Worm (Caenorhabditis elegans) whole organism, L4 larva: ENCODE measurements around the gene R02C2.1.

ENCODE experiments used
- Y48G9A.11 ChIP-seq: fragments of 200-800 bp; sonication (Bioruptor generic); IDR thresholded peaks from 2 replicates; pipeline ENCODE4 v1.3.6; 2022; ENCODE audit warnings: missing genetic modification reagents, missing genetic modification characterization, missing compliant biosample characterization
- Y5F2A.4 ChIP-seq: fragments of 200-800 bp; sonication (Bioruptor generic); optimal IDR thresholded peaks from 2 replicates; lab custom pipeline; 2018; ENCODE audit warnings: mild to moderate bottlenecking, missing genetic modification characterization, missing compliant biosample characterization
- Y75B8A.6 ChIP-seq: fragments of 200-800 bp; sonication (Bioruptor generic); IDR thresholded peaks from 2 replicates; pipeline ENCODE4 v1.3.6; 2022; ENCODE audit warnings: missing genetic modification reagents, missing genetic modification characterization, missing compliant biosample characterization
- ZK337.2 ChIP-seq: fragments of 200-800 bp; sonication (Bioruptor generic); IDR thresholded peaks from 2 replicates; pipeline ENCODE4 v1.3.6; 2022; ENCODE audit warnings: missing genetic modification reagents, missing genetic modification characterization, missing compliant biosample characterization
- ZK546.5 ChIP-seq, 2 experiments: sonication (generic microtip); optimal IDR thresholded peaks; 2 replicates each; lab custom pipeline; 2017; ENCODE audit warnings: missing biosample characterization in 2 of 2, missing genetic modification characterization in 2 of 2
- arid-1 ChIP-seq: fragments of 200-800 bp; sonication (Bioruptor generic); conservative IDR thresholded peaks from 2 replicates; pipeline ENCODE4 v1.3.6; 2022; ENCODE audit warnings: missing genetic modification reagents, missing genetic modification characterization, missing compliant biosample characterization
- attf-4 ChIP-seq: sonication (generic microtip); optimal IDR thresholded peaks from 3 replicates; lab custom pipeline; 2017; ENCODE audit warnings: missing biosample characterization, missing genetic modification characterization
- ceh-20 ChIP-seq: fragments of 200-800 bp; sonication (Bioruptor generic); IDR thresholded peaks from 2 replicates; pipeline ENCODE4 v1.3.6; 2022; ENCODE audit warnings: missing genetic modification reagents, missing genetic modification characterization, missing compliant biosample characterization
- ceh-82 ChIP-seq: sonication (generic microtip); optimal IDR thresholded peaks from 2 replicates; lab custom pipeline; 2017; ENCODE audit warnings: missing biosample characterization, missing genetic modification characterization
- ctbp-1 ChIP-seq: fragments of 200-800 bp; sonication (Bioruptor generic); IDR thresholded peaks from 2 replicates; pipeline ENCODE4 v1.3.6; 2022; ENCODE audit warnings: missing genetic modification reagents, missing genetic modification characterization, missing compliant biosample characterization
- daf-16 ChIP-seq, 3 experiments: sonication (generic microtip); optimal IDR thresholded peaks; 2 replicates each; lab custom pipeline; 2016 to 2017; ENCODE audit warnings: missing genetic modification characterization in 3 of 3, missing genetic modification reagents in 3 of 3, mild to moderate bottlenecking in 2 of 3, missing compliant biosample characterization in 2 of 3, missing biosample characterization in 1 of 3, moderate library complexity in 1 of 3
- daf-19 ChIP-seq: fragments of 200-800 bp; sonication (Bioruptor generic); conservative IDR thresholded peaks from 2 replicates; pipeline ENCODE4 v1.3.6; 2022; ENCODE audit warnings: missing genetic modification characterization, missing compliant biosample characterization
- dmd-8 ChIP-seq: fragments of 200-800 bp; sonication (Bioruptor generic); IDR thresholded peaks from 2 replicates; pipeline ENCODE4 v1.3.6; 2022; ENCODE audit warnings: missing genetic modification characterization, missing compliant biosample characterization
- fkh-10 ChIP-seq: fragments of 150-350 bp; optimal IDR thresholded peaks from 2 replicates; lab custom pipeline; 2014; ENCODE audit warnings: missing biosample characterization, missing genetic modification reagents, missing genetic modification characterization
- gei-8 ChIP-seq: fragments of 200-800 bp; sonication (Bioruptor generic); optimal IDR thresholded peaks from 2 replicates; lab custom pipeline; 2018; ENCODE audit warnings: mild to moderate bottlenecking, missing genetic modification characterization, missing compliant biosample characterization
- hif-1 ChIP-seq, 2 experiments: sonication (generic microtip); optimal IDR thresholded peaks; 2 replicates each; lab custom pipeline; 2016 to 2017; ENCODE audit warnings: missing compliant biosample characterization in 2 of 2, missing genetic modification characterization in 2 of 2, missing genetic modification reagents in 2 of 2, missing genotype in 2 of 2, mild to moderate bottlenecking in 1 of 2
- hlh-30 ChIP-seq: sonication (generic microtip); optimal IDR thresholded peaks from 2 replicates; lab custom pipeline; 2017; ENCODE audit warnings: antibody characterized with exemption, mild to moderate bottlenecking, missing genetic modification characterization, missing compliant biosample characterization; ENCODE audit not compliant: insufficient read depth
- hmg-1.1 ChIP-seq: fragments of 200-800 bp; sonication (Bioruptor generic); IDR thresholded peaks from 2 replicates; pipeline ENCODE4 v1.3.6; 2022; ENCODE audit warnings: missing genetic modification reagents, missing genetic modification characterization, missing compliant biosample characterization
- jun-1 ChIP-seq: fragments of 150-350 bp; optimal IDR thresholded peaks from 2 replicates; lab custom pipeline; 2014; ENCODE audit warnings: missing biosample characterization, missing genetic modification reagents, missing genetic modification characterization
- lin-1 ChIP-seq: fragments of 200-800 bp; sonication (Bioruptor generic); IDR thresholded peaks from 2 replicates; pipeline ENCODE4 v1.3.6; 2022; ENCODE audit warnings: missing genetic modification reagents, missing genetic modification characterization, missing compliant biosample characterization
- lin-13 ChIP-seq: fragments of 150-350 bp; optimal IDR thresholded peaks from 2 replicates; lab custom pipeline; 2014; ENCODE audit warnings: missing biosample characterization, missing genetic modification reagents, missing genetic modification characterization
- lin-29 ChIP-seq: fragments of 200-800 bp; sonication (Bioruptor generic); IDR thresholded peaks from 2 replicates; pipeline ENCODE4 v1.3.6; 2022; ENCODE audit warnings: missing genetic modification reagents, missing genetic modification characterization, missing compliant biosample characterization
- lin-39 ChIP-seq: fragments of 150-350 bp; optimal IDR thresholded peaks from 2 replicates; lab custom pipeline; 2014; ENCODE audit warnings: missing biosample characterization, missing genetic modification reagents, missing genetic modification characterization
- lir-3 ChIP-seq: sonication (generic microtip); optimal IDR thresholded peaks from 2 replicates; lab custom pipeline; 2016; ENCODE audit warnings: mild to moderate bottlenecking, missing genetic modification characterization, missing compliant biosample characterization
- madf-5 ChIP-seq, 2 experiments: fragments of 200-800 bp; sonication (Bioruptor generic); IDR thresholded peaks; 2 replicates each; pipeline ENCODE4 v1.3.6; 2022; ENCODE audit warnings: missing compliant biosample characterization in 2 of 2, missing genetic modification characterization in 2 of 2
- nhr-102 ChIP-seq: sonication (generic microtip); optimal IDR thresholded peaks from 2 replicates; lab custom pipeline; 2016; ENCODE audit warnings: mild to moderate bottlenecking, missing genetic modification characterization, moderate library complexity, missing compliant biosample characterization
- nhr-41 ChIP-seq: fragments of 200-800 bp; sonication (Bioruptor generic); IDR thresholded peaks from 2 replicates; pipeline ENCODE4 v1.3.6; 2022; ENCODE audit warnings: missing genetic modification reagents, missing genetic modification characterization, missing compliant biosample characterization
- nhr-76 ChIP-seq: fragments of 150-350 bp; optimal IDR thresholded peaks from 2 replicates; lab custom pipeline; 2014; ENCODE audit warnings: missing biosample characterization, missing genetic modification characterization
- nhr-77 ChIP-seq: fragments of 150-350 bp; optimal IDR thresholded peaks from 2 replicates; lab custom pipeline; 2014; ENCODE audit warnings: missing biosample characterization, missing genetic modification characterization
- rbr-2 ChIP-seq: sonication (generic microtip); optimal IDR thresholded peaks from 2 replicates; lab custom pipeline; 2016; ENCODE audit warnings: missing genotype, missing genetic modification characterization, missing compliant biosample characterization
- sdz-12 ChIP-seq: fragments of 200-800 bp; sonication (Bioruptor generic); optimal IDR thresholded peaks from 2 replicates; lab custom pipeline; 2018; ENCODE audit warnings: mild to moderate bottlenecking, missing genetic modification characterization, missing compliant biosample characterization
- set-16 ChIP-seq: fragments of 200-800 bp; sonication (Bioruptor generic); IDR thresholded peaks from 2 replicates; pipeline ENCODE4 v1.3.6; 2022; ENCODE audit warnings: missing genetic modification reagents, missing genetic modification characterization, missing compliant biosample characterization
- skn-1 ChIP-seq: fragments of 150-350 bp; optimal IDR thresholded peaks from 2 replicates; lab custom pipeline; 2014; ENCODE audit warnings: missing biosample characterization, missing genetic modification characterization
- snpc-4 ChIP-seq: fragments of 150-350 bp; optimal IDR thresholded peaks from 2 replicates; lab custom pipeline; 2014; ENCODE audit warnings: missing biosample characterization, missing genetic modification characterization
- spr-3 ChIP-seq: fragments of 200-800 bp; sonication (Bioruptor generic); optimal IDR thresholded peaks from 2 replicates; lab custom pipeline; 2018; ENCODE audit warnings: mild to moderate bottlenecking, missing genetic modification characterization, missing compliant biosample characterization
- tra-1 ChIP-seq: fragments of 200-800 bp; sonication (Bioruptor generic); IDR thresholded peaks from 2 replicates; pipeline ENCODE4 v1.3.6; 2022; ENCODE audit warnings: missing genetic modification reagents, missing genetic modification characterization, missing compliant biosample characterization
- unc-62 ChIP-seq, 3 experiments: fragments of 150-350 bp in 1 of 3; sonication (generic microtip); optimal IDR thresholded peaks in 2 of 3; peaks in 1 of 3; 1 replicate in 1 of 3; 2 replicates in 2 of 3; lab custom pipeline; 2014 to 2017; ENCODE audit warnings: missing biosample characterization in 3 of 3, missing genetic modification characterization in 3 of 3, missing genetic modification reagents in 3 of 3, missing genotype in 1 of 3
- vab-7 ChIP-seq: fragments of 200-800 bp; sonication (Bioruptor generic); IDR thresholded peaks from 2 replicates; pipeline ENCODE4 v1.3.6; 2022; ENCODE audit warnings: missing genetic modification reagents, missing genetic modification characterization, missing compliant biosample characterization
- zag-1 ChIP-seq: fragments of 150-350 bp; optimal IDR thresholded peaks from 2 replicates; lab custom pipeline; 2014; ENCODE audit warnings: missing biosample characterization, missing genetic modification characterization
- zfp-3 ChIP-seq: fragments of 200-800 bp; sonication (Bioruptor generic); conservative IDR thresholded peaks from 2 replicates; pipeline ENCODE4 v1.3.6; 2022; ENCODE audit warnings: missing genetic modification reagents, missing genetic modification characterization, missing compliant biosample characterization

The R02C2.1 gene

ce11 chrV:238094-238493, at the start of gene R02C2.1:
TSS of gene R02C2.1 (minus strand) at chrV:238194.
- no peak for TF ChIP-seq lin-1 (GFP tag; lab: Robert Waterston, UW)
- TF ChIP-seq nhr-77, result no peak
- TF ChIP-seq snpc-4 (tag; lab: Kevin White, UChicago), result no peak
- TF ChIP-seq zag-1 (tag; lab: Kevin White, UChicago), result no peak
- TF ChIP-seq lin-29, result no peak

- TF ChIP-seq daf-19 (GFP tag; lab: Robert Waterston, UW) (no peak), lin-13 (GFP tag; lab: Kevin White, UChicago) (no peak), hlh-30 (tag; lab: Kevin White, UChicago) (no peak), sdz-12 (GFP tag; lab: Kevin White, UChicago) (no peak), attf-4 (tag; lab: Kevin White, UChicago) (no peak), skn-1 (no peak), ZK546.5 (tag; optimal IDR thresholded peaks at IDR 0.05; lab: Kevin White, UChicago) (no peak), unc-62 (GFP tag; optimal IDR thresholded peaks at IDR 0.05 in 1 of 2; lab: Kevin White, UChicago) (no peak), unc-62 (tag; optimal IDR thresholded peaks at IDR 0.05; lab: Kevin White, UChicago) (no peak), Y75B8A.6 (GFP tag; lab: Robert Waterston, UW) (no peak), daf-16 (GFP tag; optimal IDR thresholded peaks at IDR 0.05; lab: Kevin White, UChicago) (no peak), daf-16 (tag; optimal IDR thresholded peaks at IDR 0.05; lab: Kevin White, UChicago) (no peak), gei-8 (GFP tag; lab: Kevin White, UChicago) (no peak), Y5F2A.4 (GFP tag; lab: Kevin White, UChicago) (no peak)
Observed at ce11 chrV:285298-285697, 47.3 kb upstream of the R02C2.1 start.

ce11 chrV:284808-285207, 46.8 kb upstream of the R02C2.1 start:
- TF ChIP-seq jun-1 (tag; lab: Kevin White, UChicago) (no peak), ZK337.2 (GFP tag; lab: Robert Waterston, UW) (no peak), hif-1 (tag; optimal IDR thresholded peaks at IDR 0.05; lab: Kevin White, UChicago) (no peak), vab-7 (GFP tag; lab: Robert Waterston, UW) (no peak), nhr-76 (tag; lab: Kevin White, UChicago) (no peak), lin-39 (tag; lab: Kevin White, UChicago) (no peak), arid-1 (GFP tag; lab: Robert Waterston, UW) (no peak), dmd-8 (GFP tag; lab: Robert Waterston, UW) (no peak), daf-19 (GFP tag; lab: Robert Waterston, UW) (no peak), madf-5 (GFP tag; IDR thresholded peaks at IDR 0.05; lab: Robert Waterston, UW) (no peak), hmg-1.1 (no peak), ceh-20 (GFP tag; lab: Robert Waterston, UW) (0 out of 2 replicates have a peak, but pooled peaks have one; percentile 35), spr-3 (GFP tag; lab: Kevin White, UChicago) (no peak), nhr-77 (no peak), unc-62 (GFP tag; optimal IDR thresholded peaks at IDR 0.05 in 1 of 2; lab: Kevin White, UChicago) (peak in 1 of 2 experiments; percentile 41), unc-62 (tag; optimal IDR thresholded peaks at IDR 0.05; lab: Kevin White, UChicago) (no peak), zfp-3 (GFP tag; lab: Robert Waterston, UW) (no peak), nhr-102 (no peak), ceh-82 (tag; lab: Kevin White, UChicago) (no peak), tra-1 (GFP tag; lab: Robert Waterston, UW) (no peak), daf-16 (GFP tag; optimal IDR thresholded peaks at IDR 0.05; lab: Kevin White, UChicago) (peak in 1 of 2 experiments; percentile 11), daf-16 (tag; optimal IDR thresholded peaks at IDR 0.05; lab: Kevin White, UChicago) (no peak), nhr-41 (GFP tag; lab: Robert Waterston, UW) (no peak), skn-1 (no peak), fkh-10 (GFP tag; lab: Kevin White, UChicago) (no peak), ctbp-1 (GFP tag; lab: Robert Waterston, UW) (no peak), lir-3 (no peak), set-16 (GFP tag; lab: Robert Waterston, UW) (peak; percentile 22; the same call in 1 of the 2 replicates), rbr-2 (tag; lab: Kevin White, UChicago) (no peak), Y48G9A.11 (GFP tag; lab: Robert Waterston, UW) (no peak)
